Worm (Caenorhabditis elegans) whole organism, L4 larva: ENCODE results near the gene T11F9.14.
A peak's percentile ranks its signal among the peaks of the same experiment; 100 is the strongest.

Experiments used
- F26F4.8 ChIP-seq: fragments of 200-800 bp; sonication (Bioruptor generic); conservative IDR thresholded peaks from 2 replicates; pipeline ENCODE4 v1.3.6; 2022; ENCODE audit warnings: missing genetic modification characterization, missing compliant biosample characterization
- F37D6.2 ChIP-seq: sonication (generic microtip); optimal IDR thresholded peaks from 2 replicates; lab custom pipeline; 2016; ENCODE audit warnings: mild to moderate bottlenecking, missing genetic modification characterization, missing compliant biosample characterization
- F49E8.2 ChIP-seq: sonication (generic microtip); optimal IDR thresholded peaks from 2 replicates; lab custom pipeline; 2016; ENCODE audit warnings: missing compliant biosample characterization, mild to moderate bottlenecking, missing genetic modification characterization, borderline replicate concordance
- T20F7.1 ChIP-seq: fragments of 200-800 bp; sonication (Bioruptor generic); optimal IDR thresholded peaks from 2 replicates; lab custom pipeline; 2018; ENCODE audit warnings: mild to moderate bottlenecking, missing genetic modification characterization, missing compliant biosample characterization
- Y48G9A.11 ChIP-seq: fragments of 200-800 bp; sonication (Bioruptor generic); IDR thresholded peaks from 2 replicates; pipeline ENCODE4 v1.3.6; 2022; ENCODE audit warnings: missing genetic modification reagents, missing genetic modification characterization, missing compliant biosample characterization
- ZK546.5 ChIP-seq, 2 experiments: sonication (generic microtip); optimal IDR thresholded peaks; 2 replicates each; lab custom pipeline; 2017; ENCODE audit warnings: missing biosample characterization in 2 of 2, missing genetic modification characterization in 2 of 2
- aha-1 ChIP-seq: fragments of 150-350 bp; peaks from one replicate; lab custom pipeline; 2014; ENCODE audit warnings: missing biosample characterization, missing genetic modification characterization
- ama-1 ChIP-seq: fragments of 150-350 bp; optimal IDR thresholded peaks from 2 replicates; lab custom pipeline; 2014; ENCODE audit warnings: inconsistent platforms, mixed read lengths
- arid-1 ChIP-seq: fragments of 200-800 bp; sonication (Bioruptor generic); conservative IDR thresholded peaks from 2 replicates; pipeline ENCODE4 v1.3.6; 2022; ENCODE audit warnings: missing genetic modification reagents, missing genetic modification characterization, missing compliant biosample characterization
- ceh-20 ChIP-seq: fragments of 200-800 bp; sonication (Bioruptor generic); IDR thresholded peaks from 2 replicates; pipeline ENCODE4 v1.3.6; 2022; ENCODE audit warnings: missing genetic modification reagents, missing genetic modification characterization, missing compliant biosample characterization
- ceh-28 ChIP-seq: fragments of 150-350 bp; optimal IDR thresholded peaks from 2 replicates; lab custom pipeline; 2014; ENCODE audit warnings: missing biosample characterization, missing genetic modification reagents, missing genetic modification characterization
- ceh-44 ChIP-seq: fragments of 200-800 bp; sonication (Bioruptor generic); IDR thresholded peaks from 2 replicates; pipeline ENCODE4 v1.3.6; 2022; ENCODE audit warnings: missing genetic modification reagents, missing genetic modification characterization, missing compliant biosample characterization
- ceh-62 ChIP-seq: sonication (generic microtip); optimal IDR thresholded peaks from 2 replicates; lab custom pipeline; 2017; ENCODE audit warnings: missing biosample characterization, missing genetic modification characterization
- cey-2 ChIP-seq: sonication (generic microtip); optimal IDR thresholded peaks from 3 replicates; lab custom pipeline; 2017; ENCODE audit warnings: missing genetic modification characterization, mild to moderate bottlenecking, missing compliant biosample characterization, antibody characterized with exemption, borderline replicate concordance; ENCODE audit not compliant: insufficient read depth
- ctbp-1 ChIP-seq: fragments of 200-800 bp; sonication (Bioruptor generic); IDR thresholded peaks from 2 replicates; pipeline ENCODE4 v1.3.6; 2022; ENCODE audit warnings: missing genetic modification reagents, missing genetic modification characterization, missing compliant biosample characterization
- daf-12 ChIP-seq: fragments of 150-350 bp; optimal IDR thresholded peaks from 2 replicates; lab custom pipeline; 2014; ENCODE audit warnings: missing biosample characterization, missing genetic modification reagents, missing genetic modification characterization
- daf-8 ChIP-seq: fragments of 200-800 bp; sonication (Bioruptor generic); IDR thresholded peaks from 2 replicates; pipeline ENCODE4 v1.3.6; 2022; ENCODE audit warnings: missing genetic modification characterization, missing compliant biosample characterization
- dmd-8 ChIP-seq: fragments of 200-800 bp; sonication (Bioruptor generic); IDR thresholded peaks from 2 replicates; pipeline ENCODE4 v1.3.6; 2022; ENCODE audit warnings: missing genetic modification characterization, missing compliant biosample characterization
- dmd-9 ChIP-seq: fragments of 200-800 bp; sonication (Bioruptor generic); IDR thresholded peaks from 2 replicates; pipeline ENCODE4 v1.3.6; 2022; ENCODE audit warnings: missing genetic modification reagents, missing genetic modification characterization, missing compliant biosample characterization
- dpl-1 ChIP-seq: fragments of 150-350 bp; optimal IDR thresholded peaks from 2 replicates; lab custom pipeline; 2014; ENCODE audit warnings: missing biosample characterization, missing genetic modification reagents, missing genetic modification characterization
- duxl-1 ChIP-seq: sonication (generic microtip); optimal IDR thresholded peaks from 2 replicates; lab custom pipeline; 2016; ENCODE audit warnings: mild to moderate bottlenecking, missing genetic modification characterization, moderate library complexity, missing compliant biosample characterization; ENCODE audit not compliant: poor library complexity
- fkh-10 ChIP-seq: fragments of 150-350 bp; optimal IDR thresholded peaks from 2 replicates; lab custom pipeline; 2014; ENCODE audit warnings: missing biosample characterization, missing genetic modification reagents, missing genetic modification characterization
- gei-8 ChIP-seq: fragments of 200-800 bp; sonication (Bioruptor generic); optimal IDR thresholded peaks from 2 replicates; lab custom pipeline; 2018; ENCODE audit warnings: mild to moderate bottlenecking, missing genetic modification characterization, missing compliant biosample characterization
- jun-1 ChIP-seq: fragments of 150-350 bp; optimal IDR thresholded peaks from 2 replicates; lab custom pipeline; 2014; ENCODE audit warnings: missing biosample characterization, missing genetic modification reagents, missing genetic modification characterization
- lim-7 ChIP-seq: fragments of 200-800 bp; sonication (Bioruptor generic); IDR thresholded peaks from 2 replicates; pipeline ENCODE4 v1.3.6; 2022; ENCODE audit warnings: missing genetic modification characterization, missing compliant biosample characterization
- lin-15B ChIP-seq: fragments of 150-350 bp; sonication (generic microtip); optimal IDR thresholded peaks from 3 replicates; lab custom pipeline; 2014; ENCODE audit warnings: missing biosample characterization, missing genetic modification characterization
- lin-29 ChIP-seq: fragments of 200-800 bp; sonication (Bioruptor generic); IDR thresholded peaks from 2 replicates; pipeline ENCODE4 v1.3.6; 2022; ENCODE audit warnings: missing genetic modification reagents, missing genetic modification characterization, missing compliant biosample characterization
- lir-3 ChIP-seq: sonication (generic microtip); optimal IDR thresholded peaks from 2 replicates; lab custom pipeline; 2016; ENCODE audit warnings: mild to moderate bottlenecking, missing genetic modification characterization, missing compliant biosample characterization
- mdt-29 ChIP-seq: fragments of 200-800 bp; sonication (Bioruptor generic); IDR thresholded peaks from 2 replicates; pipeline ENCODE4 v1.3.6; 2022; ENCODE audit warnings: missing genetic modification reagents, missing genetic modification characterization, missing compliant biosample characterization
- mep-1 ChIP-seq: fragments of 150-350 bp; sonication (generic microtip); optimal IDR thresholded peaks from 3 replicates; lab custom pipeline; 2014; ENCODE audit warnings: missing biosample characterization, missing genetic modification characterization
- mes-2 ChIP-seq: sonication (generic microtip); optimal IDR thresholded peaks from 2 replicates; lab custom pipeline; 2016; ENCODE audit warnings: missing genotype, mild to moderate bottlenecking, missing genetic modification characterization, missing compliant biosample characterization; ENCODE audit not compliant: poor library complexity, severe bottlenecking
- nhr-10 ChIP-seq: fragments of 150-350 bp; optimal IDR thresholded peaks from 2 replicates; lab custom pipeline; 2014; ENCODE audit warnings: missing biosample characterization, missing genetic modification characterization
- nhr-102 ChIP-seq: sonication (generic microtip); optimal IDR thresholded peaks from 2 replicates; lab custom pipeline; 2016; ENCODE audit warnings: mild to moderate bottlenecking, missing genetic modification characterization, moderate library complexity, missing compliant biosample characterization
- nhr-111 ChIP-seq: fragments of 200-800 bp; sonication (Bioruptor generic); optimal IDR thresholded peaks from 2 replicates; lab custom pipeline; 2018; ENCODE audit warnings: mild to moderate bottlenecking, missing genetic modification characterization, missing compliant biosample characterization
- nhr-237 ChIP-seq: sonication (generic microtip); optimal IDR thresholded peaks from 2 replicates; lab custom pipeline; 2017; ENCODE audit warnings: missing biosample characterization, missing genetic modification characterization
- nhr-28 ChIP-seq: fragments of 150-350 bp; optimal IDR thresholded peaks from 2 replicates; lab custom pipeline; 2014; ENCODE audit warnings: missing biosample characterization, missing genetic modification characterization
- nhr-41 ChIP-seq: fragments of 200-800 bp; sonication (Bioruptor generic); IDR thresholded peaks from 2 replicates; pipeline ENCODE4 v1.3.6; 2022; ENCODE audit warnings: missing genetic modification reagents, missing genetic modification characterization, missing compliant biosample characterization
- nhr-48 ChIP-seq: sonication (generic microtip); optimal IDR thresholded peaks from 2 replicates; lab custom pipeline; 2016; ENCODE audit warnings: mild to moderate bottlenecking, missing genetic modification characterization, missing compliant biosample characterization
- nhr-77 ChIP-seq: fragments of 150-350 bp; optimal IDR thresholded peaks from 2 replicates; lab custom pipeline; 2014; ENCODE audit warnings: missing biosample characterization, missing genetic modification characterization
- php-3 ChIP-seq: fragments of 200-800 bp; sonication (Bioruptor generic); IDR thresholded peaks from 2 replicates; pipeline ENCODE4 v1.3.6; 2022; ENCODE audit warnings: missing genetic modification reagents, missing genetic modification characterization, missing compliant biosample characterization
- pqm-1 ChIP-seq: sonication (generic microtip); optimal IDR thresholded peaks from 2 replicates; lab custom pipeline; 2017; ENCODE audit warnings: missing biosample characterization, missing genetic modification characterization
- rbr-2 ChIP-seq: sonication (generic microtip); optimal IDR thresholded peaks from 2 replicates; lab custom pipeline; 2016; ENCODE audit warnings: missing genotype, missing genetic modification characterization, missing compliant biosample characterization
- saeg-2 ChIP-seq: fragments of 200-800 bp; sonication (Bioruptor generic); IDR thresholded peaks from 2 replicates; pipeline ENCODE4 v1.3.6; 2022; ENCODE audit warnings: missing genetic modification reagents, missing genetic modification characterization, missing compliant biosample characterization
- sdz-12 ChIP-seq: fragments of 200-800 bp; sonication (Bioruptor generic); optimal IDR thresholded peaks from 2 replicates; lab custom pipeline; 2018; ENCODE audit warnings: mild to moderate bottlenecking, missing genetic modification characterization, missing compliant biosample characterization
- set-16 ChIP-seq: fragments of 200-800 bp; sonication (Bioruptor generic); IDR thresholded peaks from 2 replicates; pipeline ENCODE4 v1.3.6; 2022; ENCODE audit warnings: missing genetic modification reagents, missing genetic modification characterization, missing compliant biosample characterization
- spr-3 ChIP-seq: fragments of 200-800 bp; sonication (Bioruptor generic); optimal IDR thresholded peaks from 2 replicates; lab custom pipeline; 2018; ENCODE audit warnings: mild to moderate bottlenecking, missing genetic modification characterization, missing compliant biosample characterization
- unc-130 ChIP-seq: sonication (generic microtip); optimal IDR thresholded peaks from 2 replicates; lab custom pipeline; 2016; ENCODE audit warnings: missing genetic modification reagents, missing genetic modification characterization, missing compliant biosample characterization
- vab-7 ChIP-seq: fragments of 200-800 bp; sonication (Bioruptor generic); IDR thresholded peaks from 2 replicates; pipeline ENCODE4 v1.3.6; 2022; ENCODE audit warnings: missing genetic modification reagents, missing genetic modification characterization, missing compliant biosample characterization
- zag-1 ChIP-seq: fragments of 150-350 bp; optimal IDR thresholded peaks from 2 replicates; lab custom pipeline; 2014; ENCODE audit warnings: missing biosample characterization, missing genetic modification characterization
- zfp-3 ChIP-seq: fragments of 200-800 bp; sonication (Bioruptor generic); conservative IDR thresholded peaks from 2 replicates; pipeline ENCODE4 v1.3.6; 2022; ENCODE audit warnings: missing genetic modification reagents, missing genetic modification characterization, missing compliant biosample characterization
- zip-11 ChIP-seq: fragments of 200-800 bp; sonication (Bioruptor generic); IDR thresholded peaks from 2 replicates; pipeline ENCODE4 v1.3.6; 2022; ENCODE audit warnings: missing genetic modification characterization, missing compliant biosample characterization
- zip-2 ChIP-seq: fragments of 150-350 bp; optimal IDR thresholded peaks from 2 replicates; lab custom pipeline; 2014; ENCODE audit warnings: missing biosample characterization, missing genetic modification characterization

T11F9.14 gene

DNA sequence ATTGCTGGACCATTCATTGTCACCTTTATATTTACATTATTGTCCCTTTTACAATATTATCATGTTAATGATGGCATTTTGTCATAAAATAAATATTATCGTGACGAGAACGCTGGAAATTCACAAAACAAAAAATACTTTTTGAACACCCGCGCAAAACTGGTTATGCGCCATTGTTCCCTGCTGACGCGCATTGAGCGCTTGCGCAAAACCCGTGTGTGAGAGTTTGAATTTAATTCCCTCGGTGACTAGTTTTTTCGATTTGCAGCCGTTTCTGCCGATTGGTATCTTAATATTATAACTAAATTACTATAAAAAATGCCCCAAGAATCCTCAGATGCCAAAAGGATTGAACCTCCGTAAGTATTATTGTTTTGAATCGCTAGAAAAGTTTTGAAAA is 40.8 kb upstream of the T11F9.14 start, which contains the start of gene pafo-1 (continued):
- TF ChIP-seq ctbp-1 (GFP tag; lab: Robert Waterston, UW) (peak; percentile 84), ceh-44 (GFP tag; lab: Robert Waterston, UW) (no peak), mdt-29 (GFP tag; lab: Robert Waterston, UW) (peak; percentile 82), aha-1 (peak; percentile 96), ama-1 (lab: Kevin White, UChicago) (no peak), saeg-2 (GFP tag; lab: Robert Waterston, UW) (0 out of 2 replicates have a peak, but pooled peaks have one; percentile 39), ceh-20 (GFP tag; lab: Robert Waterston, UW) (peak; percentile 82), dmd-8 (GFP tag; lab: Robert Waterston, UW) (no peak), sdz-12 (no peak), mes-2 (peak; percentile 90), vab-7 (GFP tag; lab: Robert Waterston, UW) (no peak), mep-1 (tag; lab: Kevin White, UChicago) (no peak), gei-8 (GFP tag; lab: Kevin White, UChicago) (no peak), php-3 (GFP tag; lab: Robert Waterston, UW) (peak; percentile 72), lin-29 (GFP tag; lab: Robert Waterston, UW) (no peak), daf-12 (no peak), pqm-1 (no peak), F26F4.8 (GFP tag; lab: Robert Waterston, UW) (no peak), nhr-48 (peak; percentile 75), daf-8 (GFP tag; lab: Robert Waterston, UW) (no peak), set-16 (no peak), dpl-1 (GFP tag; lab: Kevin White, UChicago) (peak; percentile 99), spr-3 (GFP tag; lab: Kevin White, UChicago) (peak; percentile 39), nhr-28 (peak; percentile 79), ceh-28 (no peak), zfp-3 (GFP tag; lab: Robert Waterston, UW) (0 out of 2 replicates have a peak, but pooled peaks have one; percentile 45), unc-130 (GFP tag; lab: Kevin White, UChicago) (no peak), cey-2 (tag; lab: Kevin White, UChicago) (no peak), lim-7 (GFP tag; lab: Robert Waterston, UW) (0 out of 2 replicates have a peak, but pooled peaks have one; percentile 9), nhr-102 (tag; lab: Kevin White, UChicago) (peak; percentile 91), T20F7.1 (peak; percentile 76), fkh-10 (peak; percentile 57), lir-3 (no peak), nhr-111 (no peak), ceh-62 (tag; lab: Kevin White, UChicago) (no peak), zag-1 (tag; lab: Kevin White, UChicago) (no peak), Y48G9A.11 (0 out of 2 replicates have a peak, but pooled peaks have one; percentile 27), zip-11 (no peak), jun-1 (no peak), F49E8.2 (tag; lab: Kevin White, UChicago) (peak; percentile 80), nhr-10 (tag; lab: Kevin White, UChicago) (no peak), arid-1 (GFP tag; lab: Robert Waterston, UW) (0 out of 2 replicates have a peak, but pooled peaks have one; percentile 18), nhr-77 (tag; lab: Kevin White, UChicago) (peak; percentile 54), rbr-2 (tag; lab: Kevin White, UChicago) (peak; percentile 80), nhr-41 (no peak), zip-2 (tag; lab: Kevin White, UChicago) (no peak), nhr-237 (tag; lab: Kevin White, UChicago) (no peak), dmd-9 (GFP tag; lab: Robert Waterston, UW) (no peak), duxl-1 (peak; percentile 86), lin-15B (tag; lab: Kevin White, UChicago) (peak; percentile 9), F37D6.2 (peak; percentile 73), ZK546.5 (tag; optimal IDR thresholded peaks at IDR 0.05; lab: Kevin White, UChicago) (no peak)
